Worm (Caenorhabditis elegans): ENCODE data around the gene str-170.

Gene str-170

DNA sequence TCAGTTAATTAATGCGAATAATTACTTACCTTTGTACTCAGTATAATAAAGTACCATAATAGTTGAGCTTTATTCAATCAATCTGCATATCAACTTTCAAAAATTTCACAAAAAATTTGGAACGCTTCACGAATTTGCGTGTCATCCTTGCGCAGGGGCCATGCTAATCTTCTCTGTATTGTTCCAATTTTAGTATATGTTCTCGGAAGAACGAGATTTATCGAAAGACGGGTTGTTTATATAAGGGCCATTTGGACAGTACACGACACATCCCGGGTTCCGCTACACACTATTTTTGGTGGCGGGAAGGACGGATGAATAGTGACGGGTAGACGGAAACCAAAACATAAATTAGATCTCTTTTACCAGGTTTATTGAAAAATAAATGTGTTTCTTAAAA, 12.7 kb upstream of the str-170 start:
- TF ChIP-seq tlp-1 (tag; optimal IDR thresholded peaks at IDR 0.05): no peak
- no peak for TF ChIP-seq grh-1 (GFP tag; IDR thresholded peaks at IDR 0.05)
- no peak for TF ChIP-seq lin-14 (GFP tag; optimal IDR thresholded peaks at IDR 0.05)
- TF ChIP-seq aly-2 (tag; optimal IDR thresholded peaks at IDR 0.05): no peak
- no peak for TF ChIP-seq sptf-1 (tag; optimal IDR thresholded peaks at IDR 0.05)
- no peak for TF ChIP-seq fkh-10 (GFP tag; optimal IDR thresholded peaks at IDR 0.05)
- no peak for TF ChIP-seq unc-98 (GFP tag; IDR thresholded peaks at IDR 0.05)
- TF ChIP-seq mab-9 (GFP tag; IDR thresholded peaks at IDR 0.05): no peak
- no peak for TF ChIP-seq alr-1 (tag; optimal IDR thresholded peaks at IDR 0.05; ENCODE audit: borderline replicate concordance)
- TF ChIP-seq nhr-84 (tag; optimal IDR thresholded peaks at IDR 0.05): no peak
- no peak for TF ChIP-seq egl-27 (tag; optimal IDR thresholded peaks at IDR 0.05)
- TF ChIP-seq ceh-82 (tag; optimal IDR thresholded peaks at IDR 0.05): no peak
- TF ChIP-seq nhr-237 (tag; optimal IDR thresholded peaks at IDR 0.05): no peak
- no peak for TF ChIP-seq pqm-1 (tag; optimal IDR thresholded peaks at IDR 0.05)
- no peak for TF ChIP-seq sup-37 (GFP tag; optimal IDR thresholded peaks at IDR 0.05)
- TF ChIP-seq nhr-11 (tag; optimal IDR thresholded peaks at IDR 0.05): no peak
- no peak for TF ChIP-seq unc-62 (GFP tag; optimal IDR thresholded peaks at IDR 0.05)
- TF ChIP-seq unc-130 (tag; optimal IDR thresholded peaks at IDR 0.05): no peak

- TF ChIP-seq ets-5 (GFP tag; IDR thresholded peaks at IDR 0.05): no peak
- no peak for TF ChIP-seq nhr-84 (tag; optimal IDR thresholded peaks at IDR 0.05)
- no peak for TF ChIP-seq nhr-71 (tag; optimal IDR thresholded peaks at IDR 0.05)
- TF ChIP-seq unc-30 (tag; optimal IDR thresholded peaks at IDR 0.05): no peak
- TF ChIP-seq fkh-10 (GFP tag; optimal IDR thresholded peaks at IDR 0.05): no peak
- TF ChIP-seq zag-1 (tag; optimal IDR thresholded peaks at IDR 0.05): no peak
- TF ChIP-seq egl-13 (tag; optimal IDR thresholded peaks at IDR 0.05): no peak
- TF ChIP-seq ces-1 (GFP tag; optimal IDR thresholded peaks at IDR 0.05): no peak
- no peak for TF ChIP-seq hpl-2 (GFP tag; optimal IDR thresholded peaks at IDR 0.05)
- no peak for TF ChIP-seq skn-1 (tag; optimal IDR thresholded peaks at IDR 0.05)
- TF ChIP-seq ceh-90 (tag; optimal IDR thresholded peaks at IDR 0.05): no peak
- no peak for TF ChIP-seq sptf-1 (tag; optimal IDR thresholded peaks at IDR 0.05)
- TF ChIP-seq mab-9 (GFP tag; IDR thresholded peaks at IDR 0.05): no peak
- TF ChIP-seq hlh-4 (tag; optimal IDR thresholded peaks at IDR 0.05): no peak
- TF ChIP-seq pag-3 (tag; optimal IDR thresholded peaks at IDR 0.05; ENCODE audit: borderline replicate concordance, insufficient read depth): no peak
- TF ChIP-seq C04F5.9 (tag; optimal IDR thresholded peaks at IDR 0.05): no peak
- TF ChIP-seq nhr-47 (tag; optimal IDR thresholded peaks at IDR 0.05): no peak
- no peak for TF ChIP-seq sup-37 (GFP tag; optimal IDR thresholded peaks at IDR 0.05)
- TF ChIP-seq nhr-11 (tag; optimal IDR thresholded peaks at IDR 0.05): no peak
Observed at ce11 chrIV:4866599-4866998, 10.6 kb upstream of the str-170 start.

DNA sequence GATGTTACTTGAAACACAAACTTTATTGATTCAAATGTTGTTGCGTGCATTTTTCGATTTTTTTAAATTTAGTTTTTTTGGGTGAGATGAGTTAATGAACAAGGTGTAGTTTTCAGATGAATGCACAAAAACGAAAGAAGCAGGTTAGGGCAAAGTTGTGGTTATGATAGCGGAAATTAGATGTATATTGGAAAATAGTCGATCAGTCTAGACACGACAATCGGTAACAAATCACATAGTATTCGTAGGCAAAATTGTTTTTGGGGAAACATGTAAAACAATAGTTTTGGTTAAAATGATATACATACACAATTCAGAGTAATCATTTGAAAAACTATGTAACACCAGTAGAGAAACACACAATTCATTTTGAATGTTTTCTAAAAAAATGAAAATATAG, 9.6 kb upstream of the str-170 start, which contains the start of gene str-172:
TSS of gene str-172 (minus strand) at position 101 of the 400 bp plus-strand sequence.
- TF ChIP-seq swsn-7 (tag; optimal IDR thresholded peaks at IDR 0.05) (no peak), hpl-2 (GFP tag; optimal IDR thresholded peaks at IDR 0.05) (no peak), mef-2 (tag; optimal IDR thresholded peaks at IDR 0.05) (no peak), ceh-90 (tag; optimal IDR thresholded peaks at IDR 0.05) (no peak), unc-30 (tag; optimal IDR thresholded peaks at IDR 0.05) (no peak), snpc-4 (tag; optimal IDR thresholded peaks at IDR 0.05) (no peak), tbx-2 (tag; optimal IDR thresholded peaks at IDR 0.05) (no peak), zip-4 (GFP tag; optimal IDR thresholded peaks at IDR 0.05) (no peak), C04F5.9 (tag; optimal IDR thresholded peaks at IDR 0.05) (no peak), isw-1 (GFP tag; IDR thresholded peaks at IDR 0.05) (no peak)

DNA sequence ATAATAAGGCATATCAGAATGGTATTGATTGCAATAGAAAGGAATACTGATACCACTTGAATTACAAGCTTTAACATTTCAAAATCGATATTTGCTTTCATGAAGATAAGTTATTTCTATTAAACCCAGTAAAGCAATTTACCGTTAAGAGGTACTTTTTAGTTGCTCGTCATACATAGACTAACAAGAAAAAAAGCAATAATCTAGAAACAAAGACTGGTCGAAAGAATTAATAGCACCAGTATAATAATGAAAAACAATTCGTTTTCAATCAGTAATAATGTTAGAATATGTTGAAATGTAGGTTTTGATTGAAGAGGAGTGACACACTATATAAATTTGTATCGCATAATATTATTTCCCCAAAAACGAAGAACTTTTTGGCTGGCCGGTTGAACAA, 6.7 kb upstream of the str-170 start, which contains the start of gene str-175:
TSS of gene str-175 (minus strand) at position 101 of the 400 bp plus-strand sequence.
- no peak for TF ChIP-seq pag-3 (tag; optimal IDR thresholded peaks at IDR 0.05; ENCODE audit: borderline replicate concordance, insufficient read depth)
- TF ChIP-seq alr-1 (tag; optimal IDR thresholded peaks at IDR 0.05; ENCODE audit: borderline replicate concordance): no peak
- TF ChIP-seq ceh-82 (tag; optimal IDR thresholded peaks at IDR 0.05): no peak
- no peak for TF ChIP-seq lin-35 (GFP tag; optimal IDR thresholded peaks at IDR 0.05)
- no peak for TF ChIP-seq sup-37 (GFP tag; optimal IDR thresholded peaks at IDR 0.05)
- TF ChIP-seq F16B12.6 (tag; optimal IDR thresholded peaks at IDR 0.05): no peak
- TF ChIP-seq ets-5 (GFP tag; IDR thresholded peaks at IDR 0.05): no peak
- TF ChIP-seq sptf-1 (tag; optimal IDR thresholded peaks at IDR 0.05): no peak
- TF ChIP-seq grh-1 (GFP tag; IDR thresholded peaks at IDR 0.05): no peak
- no peak for TF ChIP-seq dsc-1 (tag; optimal IDR thresholded peaks at IDR 0.05)
